Fruit fly (Drosophila melanogaster): ENCODE results near the gene Dph4.

The Dph4 gene

DNA sequence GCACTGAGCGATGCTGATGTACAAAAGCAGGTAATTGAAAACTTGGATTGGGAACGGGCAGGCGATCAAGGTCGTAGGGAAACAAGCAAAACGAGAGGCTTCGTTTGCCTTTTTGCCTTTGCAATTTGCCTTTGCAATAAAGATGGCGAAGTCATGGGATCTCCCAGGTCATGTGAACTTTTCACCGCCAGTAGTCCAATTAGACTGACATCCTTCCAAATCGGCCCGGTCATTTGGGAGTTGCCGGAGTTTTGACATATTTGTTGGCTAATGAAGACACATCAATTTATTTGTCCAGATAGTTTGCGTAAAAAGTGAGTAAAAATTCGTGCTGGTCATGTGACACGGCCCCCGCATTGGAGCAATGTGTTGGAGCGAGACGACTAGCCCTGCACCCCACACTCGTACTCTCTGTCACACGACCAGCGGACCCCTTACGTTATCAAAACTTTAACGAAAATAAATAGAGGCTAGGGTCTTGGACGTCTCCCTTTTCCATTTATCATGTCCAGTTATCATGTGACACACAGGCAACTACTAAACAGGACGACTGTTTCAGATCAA, 31.8 kb downstream of the Dph4 start:
- TF ChIP-seq Sp1 (GFP tag; optimal IDR thresholded peaks at IDR 0.05) = no peak
- TF ChIP-seq Rel (GFP tag; optimal IDR thresholded peaks at IDR 0.05) = no peak
- peak; percentile 44 for TF ChIP-seq Rel (tag; optimal IDR thresholded peaks at IDR 0.05)

DNA sequence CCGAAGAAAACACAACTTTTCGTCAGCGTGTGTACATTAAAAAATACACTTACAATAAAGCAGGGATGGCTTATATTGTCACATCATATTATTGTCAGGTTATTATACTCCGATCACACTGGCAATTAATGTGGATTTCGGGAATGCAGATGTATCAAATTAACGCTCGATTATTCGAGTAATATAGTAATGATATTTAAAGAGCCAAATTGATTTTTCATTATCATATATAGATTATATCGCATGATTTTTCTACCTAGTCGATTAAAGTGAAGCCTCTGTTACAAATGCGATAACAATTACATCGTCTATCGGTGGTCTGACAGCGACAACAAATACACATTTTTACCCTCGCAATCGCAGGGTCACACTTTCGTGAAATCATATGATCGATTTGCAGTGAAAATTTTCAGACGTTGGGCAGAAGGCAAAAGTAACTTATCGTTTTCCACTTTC, 32.5 kb downstream of the Dph4 start, which contains the start of the genes noi and Vha26:
Gene noi, minus strand, starts transcription at position 62 of the 456 bp plus-strand sequence.
Gene Vha26, plus strand, starts transcription at position 366 of the 456 bp plus-strand sequence.
- TF ChIP-seq sv (GFP tag; optimal IDR thresholded peaks at IDR 0.05) (peak; percentile 17), Myc (optimal IDR thresholded peaks at IDR 0.05) (no peak), lola (GFP tag; optimal IDR thresholded peaks at IDR 0.05) (no peak), Dif (GFP tag; optimal IDR thresholded peaks at IDR 0.05; ENCODE audit: partially characterized antibody) (no peak), Dfd (GFP tag; optimal IDR thresholded peaks at IDR 0.05) (no peak), Hr83 (GFP tag; optimal IDR thresholded peaks at IDR 0.05; ENCODE audit: poor library complexity, severe bottlenecking) (no peak), GATAd (GFP tag; optimal IDR thresholded peaks at IDR 0.05) (no peak), psq (GFP tag; optimal IDR thresholded peaks at IDR 0.05) (peak; percentile 17), dmrt93B (GFP tag; optimal IDR thresholded peaks at IDR 0.05) (no peak), dsf (GFP tag; optimal IDR thresholded peaks at IDR 0.05; ENCODE audit: borderline replicate concordance) (no peak), ey (GFP tag; optimal IDR thresholded peaks at IDR 0.05) (peak; percentile 22), CrebA (GFP tag; optimal IDR thresholded peaks at IDR 0.05; ENCODE audit: borderline replicate concordance) (no peak), N (GFP tag; optimal IDR thresholded peaks at IDR 0.05) (peak; percentile 96), rgr (GFP tag; optimal IDR thresholded peaks at IDR 0.05) (peak; percentile 12), usp (GFP tag; optimal IDR thresholded peaks at IDR 0.05) (no peak), HLH106 (tag; optimal IDR thresholded peaks at IDR 0.05) (peak; percentile 60), Mio (GFP tag; optimal IDR thresholded peaks at IDR 0.05) (no peak), jim (GFP tag; optimal IDR thresholded peaks at IDR 0.05) (no peak), sage (GFP tag; optimal IDR thresholded peaks at IDR 0.05) (no peak), foxo (GFP tag; optimal IDR thresholded peaks at IDR 0.05) (peak in 1 of 2 experiments; percentile 25), OdsH (GFP tag; optimal IDR thresholded peaks at IDR 0.05) (no peak), CG9705 (GFP tag; optimal IDR thresholded peaks at IDR 0.05) (peak; percentile 35), tai (GFP tag; optimal IDR thresholded peaks at IDR 0.05) (no peak), pan (optimal IDR thresholded peaks at IDR 0.05) (no peak), dl (GFP tag; optimal IDR thresholded peaks at IDR 0.05; ENCODE audit: insufficient read depth in 1 of 2, partially characterized antibody in 2 of 2) (no peak), Sp1 (GFP tag; optimal IDR thresholded peaks at IDR 0.05) (peak; percentile 19), woc (GFP tag; optimal IDR thresholded peaks at IDR 0.05) (peak; percentile 61), Rel (GFP tag; optimal IDR thresholded peaks at IDR 0.05) (no peak), Rel (tag; optimal IDR thresholded peaks at IDR 0.05) (peak; percentile 24), Abd-B (GFP tag; optimal IDR thresholded peaks at IDR 0.05) (peak; percentile 10), CG32264 (GFP tag; optimal IDR thresholded peaks at IDR 0.05) (peak; percentile 4), br (GFP tag; optimal IDR thresholded peaks at IDR 0.05) (no peak), h (GFP tag; optimal IDR thresholded peaks at IDR 0.05) (no peak), fru (GFP tag; optimal IDR thresholded peaks at IDR 0.05) (no peak), Hnf4 (GFP tag; optimal IDR thresholded peaks at IDR 0.05) (no peak), Hr78 (GFP tag; optimal IDR thresholded peaks at IDR 0.05) (peak; percentile 80), Jra (GFP tag; optimal IDR thresholded peaks at IDR 0.05) (no peak), brk (GFP tag; optimal IDR thresholded peaks at IDR 0.05) (no peak), Vsx2 (GFP tag; optimal IDR thresholded peaks at IDR 0.05; ENCODE audit: partially characterized antibody) (no peak)

DNA sequence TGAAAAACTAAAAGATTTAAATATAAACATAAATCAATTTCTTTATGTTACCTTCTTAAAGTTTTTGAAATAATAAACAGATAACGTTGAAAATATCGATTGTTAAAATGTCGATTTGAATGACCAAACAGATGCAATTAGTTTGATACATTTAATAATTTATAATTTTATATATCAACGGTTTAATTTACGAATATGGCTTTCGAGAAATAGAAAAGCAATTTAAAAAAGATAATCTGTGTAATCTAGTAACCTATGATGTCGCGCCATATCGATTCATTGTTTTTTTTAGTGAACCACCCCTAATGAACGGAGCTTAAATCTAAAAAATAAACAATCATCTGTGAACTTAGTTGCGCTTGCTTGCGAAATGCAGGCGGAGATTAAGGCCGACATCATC, 35.4 kb downstream of the Dph4 start, which contains the start of gene PolZ2:
Gene PolZ2, plus strand, starts transcription at position 301 of the 400 bp plus-strand sequence.
- no peak for TF ChIP-seq CrebA (GFP tag; optimal IDR thresholded peaks at IDR 0.05; ENCODE audit: borderline replicate concordance)
- no peak for TF ChIP-seq h (GFP tag; optimal IDR thresholded peaks at IDR 0.05)
- no peak for TF ChIP-seq Hnf4 (GFP tag; optimal IDR thresholded peaks at IDR 0.05)
- TF ChIP-seq N (GFP tag; optimal IDR thresholded peaks at IDR 0.05) = no peak
- TF ChIP-seq CG32264 (GFP tag; optimal IDR thresholded peaks at IDR 0.05) = no peak
- no peak for TF ChIP-seq dmrt93B (GFP tag; optimal IDR thresholded peaks at IDR 0.05)
- no peak for TF ChIP-seq Vsx2 (GFP tag; optimal IDR thresholded peaks at IDR 0.05; ENCODE audit: partially characterized antibody)
- no peak for TF ChIP-seq Jra (GFP tag; optimal IDR thresholded peaks at IDR 0.05)
- no peak for TF ChIP-seq Sp1 (GFP tag; optimal IDR thresholded peaks at IDR 0.05)
- TF ChIP-seq woc (GFP tag; optimal IDR thresholded peaks at IDR 0.05) = no peak
- TF ChIP-seq Mio (GFP tag; optimal IDR thresholded peaks at IDR 0.05) = no peak
- TF ChIP-seq Abd-B (GFP tag; optimal IDR thresholded peaks at IDR 0.05) = no peak
- TF ChIP-seq jim (GFP tag; optimal IDR thresholded peaks at IDR 0.05) = no peak
- no peak for TF ChIP-seq Hr83 (GFP tag; optimal IDR thresholded peaks at IDR 0.05; ENCODE audit: poor library complexity, severe bottlenecking)
- no peak for TF ChIP-seq pan (optimal IDR thresholded peaks at IDR 0.05)
- no peak for TF ChIP-seq usp (GFP tag; optimal IDR thresholded peaks at IDR 0.05)
- no peak for TF ChIP-seq lola (GFP tag; optimal IDR thresholded peaks at IDR 0.05)
- TF ChIP-seq sage (GFP tag; optimal IDR thresholded peaks at IDR 0.05) = no peak
